Fruit fly (Drosophila melanogaster): ENCODE results near the gene cort.

cort gene

dm6 chr2L:6717460-6717859 is 41.0 kb upstream of the cort start, which contains the start of gene Aatf:
Aatf (plus strand) TSS chr2L:6717625.
- TF ChIP-seq Eip78C (GFP tag), result peak; percentile 45
- no peak for TF ChIP-seq CG6276 (GFP tag; optimal IDR thresholded peaks at IDR 0.05)

- TF ChIP-seq Ets96B (tag; optimal IDR thresholded peaks at IDR 0.05) (no peak), achi (GFP tag; optimal IDR thresholded peaks at IDR 0.05) (no peak), Eip78C (GFP tag) (no peak), Hr38 (GFP tag; optimal IDR thresholded peaks at IDR 0.05) (no peak), vri (GFP tag; optimal IDR thresholded peaks at IDR 0.05) (no peak), CG3032 (tag; optimal IDR thresholded peaks at IDR 0.05) (no peak), spab (GFP tag; optimal IDR thresholded peaks at IDR 0.05) (no peak)
These were observed 40.5 kb upstream of the cort start for dm6 chr2L:6716921-6717320.

DNA sequence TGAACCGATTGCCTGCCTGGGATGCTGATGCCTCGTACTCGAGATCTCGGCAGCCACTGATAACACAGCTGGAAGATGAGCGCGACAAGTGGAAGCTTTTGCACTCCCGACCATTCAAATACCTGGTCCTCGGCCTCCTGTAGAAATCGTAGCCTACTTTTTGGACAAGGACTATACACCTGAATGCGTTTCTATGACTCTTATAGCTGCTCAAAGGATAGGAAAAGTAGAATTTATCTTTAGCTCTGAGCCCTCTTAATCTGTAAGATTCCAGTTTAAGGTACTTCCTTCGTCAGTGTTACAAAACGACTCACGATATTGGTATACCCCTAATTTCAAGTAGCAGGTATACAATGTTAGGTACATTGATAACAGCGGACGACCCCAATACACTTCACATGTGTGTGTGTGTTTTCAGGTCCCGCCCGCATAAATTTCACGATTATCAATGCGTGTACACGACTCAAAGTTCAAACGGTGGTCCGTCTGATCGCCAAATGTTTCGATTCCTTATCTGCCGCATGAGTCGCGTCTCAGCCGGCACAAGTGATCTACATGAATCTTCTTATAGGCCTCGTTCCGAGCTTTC is 39.8 kb upstream of the cort start, which contains the start of gene AkhR:
Gene AkhR, minus strand, starts transcription at position 5 of the 589 bp plus-strand sequence.
- TF ChIP-seq svp (GFP tag), result peak; percentile 96
- no peak for TF ChIP-seq Lpt (GFP tag; optimal IDR thresholded peaks at IDR 0.05)

dm6 chr2L:6708997-6709662 is 32.7 kb upstream of the cort start, which contains the start of gene Tsp:
Tsp (minus strand) TSS chr2L:6709086.
- peak; percentile 17 for TF ChIP-seq CG3919 (GFP tag; optimal IDR thresholded peaks at IDR 0.05)
- TF ChIP-seq Met (GFP tag; optimal IDR thresholded peaks at IDR 0.05), result peak; percentile 27
- peak; percentile 4 for TF ChIP-seq CG6808 (GFP tag; optimal IDR thresholded peaks at IDR 0.05)
- TF ChIP-seq dsx (GFP tag; optimal IDR thresholded peaks at IDR 0.05; ENCODE audit: poor library complexity, severe bottlenecking), result no peak
- peak; percentile 28 for TF ChIP-seq acj6 (GFP tag; optimal IDR thresholded peaks at IDR 0.05)
- peak; percentile 21 for TF ChIP-seq esn (GFP tag; optimal IDR thresholded peaks at IDR 0.05)
- TF ChIP-seq CG8119 (GFP tag; IDR thresholded peaks at IDR 0.05), result peak; percentile 13; the same call in 1 of the 3 replicates
- peak; percentile 36 for TF ChIP-seq CG1621 (tag; optimal IDR thresholded peaks at IDR 0.05)
- peak; percentile 7 for TF ChIP-seq CG9139 (GFP tag; optimal IDR thresholded peaks at IDR 0.05)
- peak; percentile 7 for TF ChIP-seq CG34406 (GFP tag; optimal IDR thresholded peaks at IDR 0.05)
- peak; percentile 19; the same call in 1 of the 2 replicates for TF ChIP-seq CG15336 (GFP tag; IDR thresholded peaks at IDR 0.05)
- TF ChIP-seq ss (GFP tag; optimal IDR thresholded peaks at IDR 0.05), result peak; percentile 5 to 41
- no peak for TF ChIP-seq CG6854 (GFP tag; optimal IDR thresholded peaks at IDR 0.05)
- peak; percentile 4 for TF ChIP-seq net (GFP tag; optimal IDR thresholded peaks at IDR 0.05)
- no peak for TF ChIP-seq lz (GFP tag; optimal IDR thresholded peaks at IDR 0.05)
- TF ChIP-seq svp (GFP tag), result peak; percentile 64
- TF ChIP-seq fkh (GFP tag; optimal IDR thresholded peaks at IDR 0.05), result peak; percentile 23
- TF ChIP-seq Eip78C (GFP tag), result peak; percentile 71
- TF ChIP-seq CG11294 (GFP tag; IDR thresholded peaks at IDR 0.05), result no peak
- TF ChIP-seq pdm3 (GFP tag; optimal IDR thresholded peaks at IDR 0.05), result no peak
- TF ChIP-seq CG6163 (GFP tag; IDR thresholded peaks at IDR 0.05), result peak; percentile 56
- no peak for TF ChIP-seq Sox15 (GFP tag; optimal IDR thresholded peaks at IDR 0.05)
- TF ChIP-seq achi (GFP tag; optimal IDR thresholded peaks at IDR 0.05), result peak; percentile 12
- no peak for TF ChIP-seq topi (GFP tag; optimal IDR thresholded peaks at IDR 0.05)

- TF ChIP-seq topi (GFP tag; optimal IDR thresholded peaks at IDR 0.05) (no peak), CG1621 (tag; optimal IDR thresholded peaks at IDR 0.05) (no peak), svp (GFP tag) (no peak), CG3919 (GFP tag; optimal IDR thresholded peaks at IDR 0.05) (no peak), acj6 (GFP tag; optimal IDR thresholded peaks at IDR 0.05) (no peak), CG3032 (tag; optimal IDR thresholded peaks at IDR 0.05) (no peak), spab (GFP tag; optimal IDR thresholded peaks at IDR 0.05) (no peak), CG11762 (GFP tag; optimal IDR thresholded peaks at IDR 0.05; ENCODE audit: insufficient read depth) (no peak), salr (GFP tag; optimal IDR thresholded peaks at IDR 0.05) (no peak), fkh (GFP tag; optimal IDR thresholded peaks at IDR 0.05) (no peak), Sox14 (GFP tag; optimal IDR thresholded peaks at IDR 0.05) (no peak), CG34406 (GFP tag; optimal IDR thresholded peaks at IDR 0.05) (no peak), lz (GFP tag; optimal IDR thresholded peaks at IDR 0.05) (no peak), CG16779 (tag; optimal IDR thresholded peaks at IDR 0.05) (no peak)
These were observed 30.0 kb upstream of the cort start for dm6 chr2L:6706368-6706919.
